ENCODE assay signal across 1 fruit fly cellular context in the genomic region with DNA sequence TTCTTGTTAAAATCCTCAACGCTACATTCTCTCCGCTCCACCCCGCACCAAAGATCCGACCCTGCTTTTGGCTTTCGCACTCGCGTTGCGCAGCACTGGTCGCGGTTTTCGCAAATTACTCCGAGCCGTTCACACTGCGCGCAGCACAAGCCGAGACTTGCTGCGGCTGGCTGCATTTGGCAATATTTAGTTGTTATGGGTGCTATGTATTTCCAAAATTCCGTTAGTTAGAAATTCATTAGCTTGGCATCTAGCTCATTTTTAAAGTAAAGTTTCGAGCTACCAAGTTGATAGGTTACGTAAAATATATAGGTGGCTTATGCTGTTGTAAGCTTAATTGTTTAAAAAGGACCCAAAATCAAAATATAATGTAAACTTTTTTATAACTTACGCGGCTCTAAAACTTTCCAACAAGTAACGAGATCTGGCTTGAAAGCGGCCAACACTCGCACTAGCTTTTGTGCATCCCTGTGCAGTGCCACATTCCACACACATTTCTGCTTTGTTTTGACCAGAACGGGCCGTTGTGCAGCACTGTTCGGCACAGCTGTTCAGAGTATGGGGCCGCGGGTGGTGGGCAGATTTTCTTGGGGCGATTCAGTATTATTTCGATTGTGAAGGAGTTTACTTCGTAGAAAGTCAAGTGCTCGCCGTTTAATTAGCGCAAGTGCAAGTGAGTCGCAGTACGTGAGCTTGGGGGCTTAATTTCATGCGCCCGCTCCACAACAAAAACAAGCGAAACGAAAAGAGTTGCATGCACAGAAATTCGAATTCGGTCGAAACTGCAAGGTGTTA.
A peak's percentile ranks its signal among the peaks of the same experiment; 100 is the strongest.
TF ChIP-seq lines count a peak whose summit lies in the region.

A gene (minus strand): TSS at position 63 of the 795 bp plus-strand sequence.
A gene (plus strand): TSS at position 554 of the 795 bp plus-strand sequence.

TF ChIP-seq in whole organism, embryonic, 481 proteins besides CTCF, POLR2A, EP300 and RAD21 (continued from another document and continues in another):
- TF ChIP-seq chinmo (GFP tag; IDR thresholded peaks at IDR 0.05; lab: Robert Waterston, UW; ENCODE audit: partially characterized antibody), result peak; percentile 79; the same call in 1 of the 4 replicates
- TF ChIP-seq eyg (GFP tag; optimal IDR thresholded peaks at IDR 0.05; lab: Kevin White, UChicago), result peak; percentile 62
- peak; percentile 69; the same call in 2 of the 3 replicates for TF ChIP-seq CG6175 (GFP tag; IDR thresholded peaks at IDR 0.05; lab: Robert Waterston, UW)
- peak; percentile 32 for TF ChIP-seq CG10979 (tag; optimal IDR thresholded peaks at IDR 0.05; lab: Kevin White, UChicago)
- peak; percentile 22; the same call in 1 of the 2 replicates for TF ChIP-seq peb (GFP tag; IDR thresholded peaks at IDR 0.05; lab: Robert Waterston, UW)
- peak; percentile 64 for TF ChIP-seq Mes4 (GFP tag; optimal IDR thresholded peaks at IDR 0.05; lab: Kevin White, UChicago)
- TF ChIP-seq salm (tag; optimal IDR thresholded peaks at IDR 0.05; lab: Kevin White, UChicago), result no peak
- peak; percentile 44 for TF ChIP-seq NfI (GFP tag; optimal IDR thresholded peaks at IDR 0.05; lab: Kevin White, UChicago)
- peak; percentile 39 for TF ChIP-seq E2f1 (GFP tag; IDR thresholded peaks at IDR 0.05; lab: Robert Waterston, UW)
- TF ChIP-seq sob (GFP tag; IDR thresholded peaks at IDR 0.05; lab: Robert Waterston, UW), result peak; percentile 75
- no peak for TF ChIP-seq HLH4C (GFP tag; IDR thresholded peaks at IDR 0.05; lab: Robert Waterston, UW; ENCODE audit: partially characterized antibody)
- peak; percentile 64 for TF ChIP-seq CG12942 (GFP tag; optimal IDR thresholded peaks at IDR 0.05; lab: Kevin White, UChicago)
- TF ChIP-seq Poxn (GFP tag; IDR thresholded peaks at IDR 0.05; lab: Robert Waterston, UW), result no peak
- peak; percentile 64 for TF ChIP-seq CG4820 (GFP tag; optimal IDR thresholded peaks at IDR 0.05; lab: Kevin White, UChicago)
- no peak for TF ChIP-seq abd-A (tag; optimal IDR thresholded peaks at IDR 0.05; lab: Kevin White, UChicago)
- 0 out of 2 replicates have a peak, but pooled peaks have one; percentile 16 for TF ChIP-seq tna (GFP tag; IDR thresholded peaks at IDR 0.05; lab: Robert Waterston, UW; ENCODE audit: partially characterized antibody)
- peak; percentile 48 for TF ChIP-seq al (GFP tag; IDR thresholded peaks at IDR 0.05; lab: Robert Waterston, UW)
- TF ChIP-seq Optix (GFP tag; IDR thresholded peaks at IDR 0.05; lab: Robert Waterston, UW), result no peak
- TF ChIP-seq zen (tag; optimal IDR thresholded peaks at IDR 0.05; lab: Kevin White, UChicago), result peak; percentile 40
- TF ChIP-seq gcm (GFP tag; optimal IDR thresholded peaks at IDR 0.05; lab: Kevin White, UChicago), result no peak
- peak; percentile 46 for TF ChIP-seq gcm2 (GFP tag; optimal IDR thresholded peaks at IDR 0.05; lab: Kevin White, UChicago)
- peak; percentile 53 for TF ChIP-seq psq (GFP tag; optimal IDR thresholded peaks at IDR 0.05; lab: Kevin White, UChicago)
- no peak for TF ChIP-seq CG32767 (GFP tag; IDR thresholded peaks at IDR 0.05; lab: Robert Waterston, UW)
- peak; percentile 50; the same call in 1 of the 2 replicates for TF ChIP-seq chm (GFP tag; IDR thresholded peaks at IDR 0.05; lab: Robert Waterston, UW)
- peak; percentile 39; the same call in 1 of the 2 replicates for TF ChIP-seq HLH3B (GFP tag; IDR thresholded peaks at IDR 0.05; lab: Robert Waterston, UW)
- no peak for TF ChIP-seq CrebB (tag; optimal IDR thresholded peaks at IDR 0.05; lab: Kevin White, UChicago)
- TF ChIP-seq CG7987 (GFP tag; optimal IDR thresholded peaks at IDR 0.05; lab: Kevin White, UChicago), result peak; percentile 38
- TF ChIP-seq ken (GFP tag; IDR thresholded peaks at IDR 0.05; lab: Robert Waterston, UW), result peak; percentile 73
- TF ChIP-seq Dip2 (GFP tag; IDR thresholded peaks at IDR 0.05; lab: Robert Waterston, UW), result no peak
- TF ChIP-seq Dbx (GFP tag; IDR thresholded peaks at IDR 0.05; lab: Robert Waterston, UW), result peak; percentile 78; the same call in 1 of the 3 replicates
- TF ChIP-seq inv (GFP tag; IDR thresholded peaks at IDR 0.05; lab: Robert Waterston, UW; ENCODE audit: partially characterized antibody), result peak; percentile 19; the same call in 1 of the 2 replicates
- TF ChIP-seq CG32532 (GFP tag; IDR thresholded peaks at IDR 0.05; lab: Robert Waterston, UW), result no peak; the same call in none of the 2 replicates
- no peak for TF ChIP-seq CG8478 (optimal IDR thresholded peaks at IDR 0.05; lab: Kevin White, UChicago)
- no peak for TF ChIP-seq dan (GFP tag; IDR thresholded peaks at IDR 0.05; lab: Robert Waterston, UW)
- TF ChIP-seq CG12155 (GFP tag; optimal IDR thresholded peaks at IDR 0.05; lab: Kevin White, UChicago), result peak; percentile 83
- TF ChIP-seq D19B (GFP tag; optimal IDR thresholded peaks at IDR 0.05; lab: Kevin White, UChicago), result peak; percentile 50
- TF ChIP-seq Xbp1 (GFP tag; optimal IDR thresholded peaks at IDR 0.05; lab: Kevin White, UChicago), result peak; percentile 84
- TF ChIP-seq B-H1 (GFP tag; IDR thresholded peaks at IDR 0.05; lab: Robert Waterston, UW), result peak; percentile 36; the same call in 1 of the 3 replicates
- TF ChIP-seq Ada2b (GFP tag; IDR thresholded peaks at IDR 0.05; lab: Robert Waterston, UW), result no peak; the same call in 1 of the 2 replicates
- TF ChIP-seq da (GFP tag; optimal IDR thresholded peaks at IDR 0.05; lab: Kevin White, UChicago), result peak; percentile 67
- peak; percentile 69 for TF ChIP-seq CG18599 (GFP tag; optimal IDR thresholded peaks at IDR 0.05; lab: Kevin White, UChicago)
- peak; percentile 82 for TF ChIP-seq CG14710 (tag; optimal IDR thresholded peaks at IDR 0.05; lab: Kevin White, UChicago)
- peak; percentile 60 for TF ChIP-seq CG5245 (GFP tag; optimal IDR thresholded peaks at IDR 0.05; lab: Kevin White, UChicago)
- peak; percentile 61; the same call in 1 of the 2 replicates for TF ChIP-seq sens-2 (GFP tag; IDR thresholded peaks at IDR 0.05; lab: Robert Waterston, UW)
- peak; percentile 63 for TF ChIP-seq CG3838 (GFP tag; optimal IDR thresholded peaks at IDR 0.05; lab: Kevin White, UChicago)
- peak; percentile 59 for TF ChIP-seq slou (GFP tag; optimal IDR thresholded peaks at IDR 0.05; lab: Kevin White, UChicago)
- peak; percentile 57 for TF ChIP-seq ash1 (GFP tag; optimal IDR thresholded peaks at IDR 0.05; lab: Kevin White, UChicago)
- peak; percentile 68 for TF ChIP-seq CG18262 (tag; optimal IDR thresholded peaks at IDR 0.05; lab: Kevin White, UChicago)
- no peak for TF ChIP-seq Gsc (GFP tag; IDR thresholded peaks at IDR 0.05; lab: Robert Waterston, UW)
- no peak; the same call in 2 of the 3 replicates for TF ChIP-seq ase (GFP tag; IDR thresholded peaks at IDR 0.05; lab: Robert Waterston, UW)
- no peak for TF ChIP-seq pan (optimal IDR thresholded peaks at IDR 0.05; lab: Kevin White, UChicago)
- TF ChIP-seq pan (GFP tag; optimal IDR thresholded peaks at IDR 0.05 in 1 of 2, IDR thresholded peaks at IDR 0.05 in 1 of 2), result peak in 1 of 2 experiments; percentile 9
- TF ChIP-seq CG12104 (GFP tag; optimal IDR thresholded peaks at IDR 0.05; lab: Kevin White, UChicago), result peak; percentile 52
- TF ChIP-seq bcd (GFP tag; optimal IDR thresholded peaks at IDR 0.05; lab: Kevin White, UChicago), result peak; percentile 76
- TF ChIP-seq Fer1 (GFP tag; optimal IDR thresholded peaks at IDR 0.05; lab: Kevin White, UChicago), result peak; percentile 47
- peak; percentile 43 for TF ChIP-seq CG12219 (GFP tag; optimal IDR thresholded peaks at IDR 0.05; lab: Kevin White, UChicago)
- TF ChIP-seq Sry-β (GFP tag; optimal IDR thresholded peaks at IDR 0.05; lab: Kevin White, UChicago), result peak; percentile 93
- TF ChIP-seq shn (GFP tag; optimal IDR thresholded peaks at IDR 0.05; lab: Kevin White, UChicago), result peak; percentile 90
- TF ChIP-seq nmo (GFP tag; optimal IDR thresholded peaks at IDR 0.05; lab: Kevin White, UChicago), result peak; percentile 83
- no peak for TF ChIP-seq seq (GFP tag; IDR thresholded peaks at IDR 0.05; lab: Robert Waterston, UW)
- peak; percentile 81 for TF ChIP-seq nerfin-1 (tag; optimal IDR thresholded peaks at IDR 0.05; lab: Kevin White, UChicago)
- TF ChIP-seq lilli (GFP tag; optimal IDR thresholded peaks at IDR 0.05; lab: Kevin White, UChicago), result peak; percentile 90
- peak; percentile 42 for TF ChIP-seq NK7.1 (GFP tag; optimal IDR thresholded peaks at IDR 0.05; lab: Kevin White, UChicago)
- no peak for TF ChIP-seq GATAe (GFP tag; conservative IDR thresholded peaks at IDR 0.05; lab: Robert Waterston, UW)
- TF ChIP-seq BEAF-32 (GFP tag; optimal IDR thresholded peaks at IDR 0.05; lab: Kevin White, UChicago), result peak; percentile 50
- peak; percentile 65 for TF ChIP-seq bbx (GFP tag; IDR thresholded peaks at IDR 0.05; lab: Robert Waterston, UW; ENCODE audit: partially characterized antibody)
- TF ChIP-seq Tbp (GFP tag; optimal IDR thresholded peaks at IDR 0.05; lab: Kevin White, UChicago), result peak; percentile 24
- TF ChIP-seq CG18011 (GFP tag; optimal IDR thresholded peaks at IDR 0.05; lab: Kevin White, UChicago), result peak; percentile 32
- no peak for TF ChIP-seq Lpt (GFP tag; optimal IDR thresholded peaks at IDR 0.05; lab: Kevin White, UChicago)
- peak; percentile 6 for TF ChIP-seq CG2202 (tag; optimal IDR thresholded peaks at IDR 0.05; lab: Kevin White, UChicago)
- peak; percentile 77 for TF ChIP-seq CG4424 (GFP tag; optimal IDR thresholded peaks at IDR 0.05; lab: Kevin White, UChicago)
- peak; percentile 85 for TF ChIP-seq CG8290 (GFP tag; optimal IDR thresholded peaks at IDR 0.05; lab: Kevin White, UChicago)
- peak; percentile 68 to 90 for TF ChIP-seq CG8290 (tag; optimal IDR thresholded peaks at IDR 0.05; lab: Kevin White, UChicago)
- TF ChIP-seq ac (GFP tag; optimal IDR thresholded peaks at IDR 0.05; lab: Kevin White, UChicago), result no peak
- no peak for TF ChIP-seq CG6254 (GFP tag; optimal IDR thresholded peaks at IDR 0.05; lab: Kevin White, UChicago)
- TF ChIP-seq luna (GFP tag; optimal IDR thresholded peaks at IDR 0.05; lab: Kevin White, UChicago), result peak; percentile 31
- TF ChIP-seq HmgZ (tag; optimal IDR thresholded peaks at IDR 0.05; lab: Kevin White, UChicago), result peak; percentile 65
- peak; percentile 37 for TF ChIP-seq CG9797 (GFP tag; optimal IDR thresholded peaks at IDR 0.05; lab: Kevin White, UChicago)
- TF ChIP-seq CG13775 (GFP tag; optimal IDR thresholded peaks at IDR 0.05; lab: Kevin White, UChicago), result peak; percentile 80
- TF ChIP-seq slp2 (GFP tag; optimal IDR thresholded peaks at IDR 0.05; lab: Kevin White, UChicago), result peak; percentile 86
- TF ChIP-seq zfh2 (GFP tag; optimal IDR thresholded peaks at IDR 0.05; lab: Kevin White, UChicago), result peak; percentile 93
- TF ChIP-seq Hr51 (GFP tag; optimal IDR thresholded peaks at IDR 0.05; lab: Kevin White, UChicago), result peak; percentile 58 to 86
- no peak for TF ChIP-seq CG14860 (GFP tag; IDR thresholded peaks at IDR 0.05; lab: Robert Waterston, UW; ENCODE audit: partially characterized antibody)
- TF ChIP-seq lov (optimal IDR thresholded peaks at IDR 0.05; lab: Kevin White, UChicago), result no peak
- peak; percentile 16; the same call in 1 of the 3 replicates for TF ChIP-seq lov (GFP tag; IDR thresholded peaks at IDR 0.05; lab: Robert Waterston, UW)
- TF ChIP-seq CG8281 (tag; optimal IDR thresholded peaks at IDR 0.05; lab: Kevin White, UChicago), result peak; percentile 6
- TF ChIP-seq trh (GFP tag; optimal IDR thresholded peaks at IDR 0.05; lab: Kevin White, UChicago), result peak; percentile 75
- TF ChIP-seq sna (GFP tag; IDR thresholded peaks at IDR 0.05; lab: Robert Waterston, UW; ENCODE audit: partially characterized antibody), result no peak
- TF ChIP-seq croc (GFP tag; conservative IDR thresholded peaks at IDR 0.05; lab: Robert Waterston, UW), result peak; percentile 39; the same call in 2 of the 3 replicates
- TF ChIP-seq cg (GFP tag; optimal IDR thresholded peaks at IDR 0.05; lab: Kevin White, UChicago), result no peak
- TF ChIP-seq CG2875 (GFP tag; optimal IDR thresholded peaks at IDR 0.05; lab: Kevin White, UChicago), result no peak
- TF ChIP-seq caup (GFP tag; optimal IDR thresholded peaks at IDR 0.05; lab: Kevin White, UChicago; ENCODE audit: severe bottlenecking), result peak; percentile 70
- TF ChIP-seq CG12391 (tag; optimal IDR thresholded peaks at IDR 0.05; lab: Kevin White, UChicago), result peak; percentile 72
- TF ChIP-seq CG17612 (GFP tag; IDR thresholded peaks at IDR 0.05; lab: Robert Waterston, UW), result peak; percentile 32; the same call in 1 of the 2 replicates
- peak; percentile 95 for TF ChIP-seq CG7928 (GFP tag; optimal IDR thresholded peaks at IDR 0.05; lab: Kevin White, UChicago)
- peak; percentile 67 for TF ChIP-seq Dek (tag; optimal IDR thresholded peaks at IDR 0.05; lab: Kevin White, UChicago)
- TF ChIP-seq CG16863 (GFP tag; optimal IDR thresholded peaks at IDR 0.05; lab: Kevin White, UChicago), result peak; percentile 82
- peak; percentile 73 for TF ChIP-seq CG9727 (GFP tag; optimal IDR thresholded peaks at IDR 0.05; lab: Kevin White, UChicago)
- peak; percentile 43 for TF ChIP-seq CG15601 (tag; optimal IDR thresholded peaks at IDR 0.05; lab: Kevin White, UChicago)
- peak; percentile 72 for TF ChIP-seq CG17829 (tag; optimal IDR thresholded peaks at IDR 0.05; lab: Kevin White, UChicago)
- TF ChIP-seq Atf-2 (GFP tag; optimal IDR thresholded peaks at IDR 0.05; lab: Kevin White, UChicago), result peak; percentile 80
- TF ChIP-seq BtbVII (GFP tag; optimal IDR thresholded peaks at IDR 0.05; lab: Kevin White, UChicago), result peak; percentile 34
- peak; percentile 81 for TF ChIP-seq Ets97D (GFP tag; optimal IDR thresholded peaks at IDR 0.05; lab: Kevin White, UChicago)
- TF ChIP-seq tup (GFP tag; optimal IDR thresholded peaks at IDR 0.05; lab: Kevin White, UChicago), result peak; percentile 31
- TF ChIP-seq NC2α (GFP tag; optimal IDR thresholded peaks at IDR 0.05; lab: Kevin White, UChicago), result peak; percentile 53
- peak; percentile 57 for TF ChIP-seq cato (GFP tag; optimal IDR thresholded peaks at IDR 0.05; lab: Kevin White, UChicago; ENCODE audit: borderline replicate concordance)
- TF ChIP-seq CG10565 (GFP tag; optimal IDR thresholded peaks at IDR 0.05; lab: Kevin White, UChicago), result no peak
- peak; percentile 70 for TF ChIP-seq Antp (GFP tag; optimal IDR thresholded peaks at IDR 0.05; lab: Kevin White, UChicago)
- TF ChIP-seq CG4707 (GFP tag; optimal IDR thresholded peaks at IDR 0.05; lab: Kevin White, UChicago), result no peak
- peak; percentile 73 for TF ChIP-seq Ptx1 (GFP tag; IDR thresholded peaks at IDR 0.05; lab: Robert Waterston, UW)
- TF ChIP-seq sisA (GFP tag; IDR thresholded peaks at IDR 0.05; lab: Robert Waterston, UW), result peak; percentile 71
- TF ChIP-seq CG17186 (GFP tag; optimal IDR thresholded peaks at IDR 0.05; lab: Kevin White, UChicago), result peak; percentile 68
- TF ChIP-seq p53 (GFP tag; optimal IDR thresholded peaks at IDR 0.05; lab: Kevin White, UChicago), result peak; percentile 63
- no peak for TF ChIP-seq hbn (GFP tag; IDR thresholded peaks at IDR 0.05; lab: Robert Waterston, UW; ENCODE audit: partially characterized antibody)
- no peak for TF ChIP-seq TFAM (GFP tag; optimal IDR thresholded peaks at IDR 0.05; lab: Kevin White, UChicago)
- TF ChIP-seq twi (tag; optimal IDR thresholded peaks at IDR 0.05; lab: Kevin White, UChicago), result peak; percentile 58
- peak; percentile 28 for TF ChIP-seq CG10462 (GFP tag; optimal IDR thresholded peaks at IDR 0.05; lab: Kevin White, UChicago)
